Worm (Caenorhabditis elegans) whole organism, early embryonic: ENCODE data around the gene moma-1.

Experiments used
- ama-1 ChIP-seq: fragments of 150-350 bp; optimal IDR thresholded peaks from 2 replicates; lab custom pipeline; 2014
- flt-1 ChIP-seq: fragments of 200-800 bp; sonication (Bioruptor generic); IDR thresholded peaks from 2 replicates; pipeline ENCODE4 v1.3.6; 2022; ENCODE audit warnings: missing genetic modification characterization, missing compliant biosample characterization
- hmbx-1 ChIP-seq: sonication (generic microtip); optimal IDR thresholded peaks from 2 replicates; lab custom pipeline; 2016; ENCODE audit warnings: mild to moderate bottlenecking, missing genetic modification characterization, missing compliant biosample characterization
- hmg-4 ChIP-seq: fragments of 200-800 bp; sonication (Bioruptor generic); optimal IDR thresholded peaks from 2 replicates; lab custom pipeline; 2018; ENCODE audit warnings: mild to moderate bottlenecking, missing genetic modification characterization, missing compliant biosample characterization
- sea-1 ChIP-seq: fragments of 200-800 bp; sonication (Bioruptor generic); conservative IDR thresholded peaks from 2 replicates; pipeline ENCODE4 v1.3.6; 2022; ENCODE audit warnings: missing genetic modification characterization, missing compliant biosample characterization

DNA sequence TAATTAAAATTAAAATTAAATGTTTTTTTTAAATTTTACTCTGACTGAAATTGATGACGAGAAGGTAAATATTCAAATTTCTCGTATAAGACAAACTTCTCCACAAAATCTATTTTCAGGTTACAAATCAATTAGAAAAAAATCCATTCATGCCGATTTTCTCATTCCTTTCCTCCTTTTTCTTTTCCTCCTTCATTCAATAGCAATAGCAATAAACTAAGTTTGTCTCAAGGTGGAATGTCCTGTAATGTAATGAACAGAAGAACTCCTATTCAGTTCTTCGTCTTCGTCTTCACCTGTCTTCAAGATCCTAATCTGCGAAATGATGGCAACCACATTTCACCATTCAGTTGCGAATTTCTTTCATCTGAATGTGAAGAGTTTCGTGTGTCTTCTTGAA is 36.4 kb downstream of the moma-1 start, which contains the start of gene dac-1:
- TF ChIP-seq ama-1 (lab: Kevin White, UChicago) = no peak
- TF ChIP-seq hmg-4 (GFP tag; lab: Kevin White, UChicago) = no peak
- no peak for TF ChIP-seq flt-1 (GFP tag; lab: Robert Waterston, UW)
- no peak for TF ChIP-seq sea-1
- no peak for TF ChIP-seq hmbx-1 (tag; lab: Kevin White, UChicago)
